Worm (Caenorhabditis elegans): Measurements from ENCODE around the gene Y7A5A.5.
"Not testable (repeated sequence)": the region's sequence is repeated elsewhere in the genome, so short reads cannot be mapped to it uniquely, and the experiment has no call there.

The Y7A5A.5 gene

DNA sequence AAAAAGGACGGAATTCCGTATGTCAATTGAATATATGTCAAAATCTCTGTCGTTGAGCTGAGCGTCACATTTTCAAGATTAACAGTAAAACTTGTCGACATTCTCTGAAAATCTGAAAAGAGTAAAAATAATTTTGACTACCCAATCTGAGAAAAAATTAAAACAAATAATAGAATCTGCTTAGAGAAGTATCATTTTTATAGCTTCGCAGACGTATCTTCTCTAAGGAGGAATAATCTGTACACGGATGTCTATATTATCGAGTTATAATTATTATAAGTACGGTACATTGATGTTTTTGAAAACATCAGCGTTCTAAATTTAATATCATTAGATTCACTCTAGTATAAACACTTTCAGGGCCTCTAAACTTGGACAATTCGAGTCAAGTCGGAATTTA, 46.1 kb downstream of the Y7A5A.5 start, which contains the start of gene srg-64:
TSS of gene srg-64 (minus strand) at position 101 of the 400 bp plus-strand sequence.
- TF ChIP-seq ceh-100 (GFP tag; IDR thresholded peaks at IDR 0.05) = no peak
- no peak for TF ChIP-seq F22D6.2 (tag; optimal IDR thresholded peaks at IDR 0.05)
- no peak for TF ChIP-seq hsf-1 (GFP tag; IDR thresholded peaks at IDR 0.05)
- TF ChIP-seq ztf-28 (GFP tag; IDR thresholded peaks at IDR 0.05) = no peak
- TF ChIP-seq dox-1 (GFP tag; IDR thresholded peaks at IDR 0.05) = no peak
- TF ChIP-seq lag-1 (GFP tag; IDR thresholded peaks at IDR 0.05) = no peak
- no peak for TF ChIP-seq mcd-1 (GFP tag; IDR thresholded peaks at IDR 0.05)
- no peak for TF ChIP-seq egl-18 (GFP tag; IDR thresholded peaks at IDR 0.05)
- no peak for TF ChIP-seq ceh-79 (tag; optimal IDR thresholded peaks at IDR 0.05)
- no peak for TF ChIP-seq snpc-1.3 (tag; optimal IDR thresholded peaks at IDR 0.05; ENCODE audit: insufficient read depth)
- TF ChIP-seq ceh-27 (GFP tag; optimal IDR thresholded peaks at IDR 0.05) = no peak
- no peak for TF ChIP-seq lir-1 (GFP tag; conservative IDR thresholded peaks at IDR 0.05)
- no peak for TF ChIP-seq rpc-1 (optimal IDR thresholded peaks at IDR 0.05)
- TF ChIP-seq rpc-1 (tag; optimal IDR thresholded peaks at IDR 0.05) = no peak
- TF ChIP-seq lin-54 (GFP tag; optimal IDR thresholded peaks at IDR 0.05) = no peak
- TF ChIP-seq nfya-2 (GFP tag; IDR thresholded peaks at IDR 0.05) = no peak
- TF ChIP-seq ZK185.1 (tag; optimal IDR thresholded peaks at IDR 0.05; ENCODE audit: poor library complexity, severe bottlenecking) = no peak
- no peak for TF ChIP-seq F33H1.4 (GFP tag; IDR thresholded peaks at IDR 0.05)
- no peak for TF ChIP-seq ztf-3 (GFP tag; optimal IDR thresholded peaks at IDR 0.05)
- no peak for TF ChIP-seq T07F8.4 (tag; optimal IDR thresholded peaks at IDR 0.05)
- TF ChIP-seq ztf-25 (GFP tag; IDR thresholded peaks at IDR 0.05) = no peak

DNA sequence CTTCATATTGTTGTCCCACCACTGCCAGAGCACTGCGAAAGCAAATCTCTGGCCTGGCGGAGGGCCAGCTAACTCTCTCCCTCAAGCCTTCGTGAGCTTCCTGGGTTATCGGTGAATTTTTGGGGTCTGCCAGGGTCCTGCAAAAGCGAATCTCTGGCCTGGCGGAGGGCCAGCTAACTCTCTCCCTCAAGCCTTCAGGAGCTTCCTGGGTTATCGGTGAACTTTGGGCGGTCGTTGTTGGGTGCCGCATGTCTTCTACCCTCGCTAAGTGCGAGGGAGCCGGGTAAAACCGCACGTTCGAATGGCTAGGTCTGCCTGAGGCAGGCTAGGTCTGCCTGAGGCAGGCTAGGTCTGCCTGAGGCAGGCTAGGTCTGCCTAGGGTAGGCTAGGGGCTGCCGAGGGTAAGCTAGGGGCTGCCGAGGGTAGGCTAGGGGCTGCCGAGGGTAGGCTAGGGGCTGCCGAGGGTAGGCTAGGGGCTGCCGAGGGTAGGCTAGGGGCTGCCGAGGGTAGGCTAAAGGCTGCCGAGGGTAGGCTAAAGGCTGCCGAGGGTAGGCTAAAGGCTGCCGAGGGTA, 48.1 kb downstream of the Y7A5A.5 start:
- TF ChIP-seq ztf-25 (GFP tag; IDR thresholded peaks at IDR 0.05) = 0 out of 2 replicates have a peak, but pooled peaks have one; percentile 37
- TF ChIP-seq bed-2 (GFP tag; IDR thresholded peaks at IDR 0.05) = 0 out of 2 replicates have a peak, but pooled peaks have one; percentile 18
- TF ChIP-seq egrh-3 (GFP tag; IDR thresholded peaks at IDR 0.05) = peak; percentile 95
- peak; percentile 43 for TF ChIP-seq mcd-1 (GFP tag; IDR thresholded peaks at IDR 0.05)
- peak; percentile 49; the same call in 1 of the 2 replicates for TF ChIP-seq dox-1 (GFP tag; IDR thresholded peaks at IDR 0.05)
- TF ChIP-seq zfh-2 (GFP tag; conservative IDR thresholded peaks at IDR 0.05) = peak; percentile 85
- peak; percentile 38; the same call in 1 of the 2 replicates for TF ChIP-seq cebp-1 (GFP tag; IDR thresholded peaks at IDR 0.05)
- not testable (repeated sequence) for TF ChIP-seq cebp-1 (tag; optimal IDR thresholded peaks at IDR 0.05)
- 0 out of 2 replicates have a peak, but pooled peaks have one; percentile 7 for TF ChIP-seq madf-6 (GFP tag; IDR thresholded peaks at IDR 0.05)
- peak; percentile 59; the same call in 1 of the 2 replicates for TF ChIP-seq attf-6 (GFP tag; IDR thresholded peaks at IDR 0.05)
- TF ChIP-seq lin-26 (GFP tag; IDR thresholded peaks at IDR 0.05) = peak; percentile 50; the same call in 1 of the 2 replicates
